Worm (Caenorhabditis elegans): Measurements from ENCODE around the gene T03F6.4.

T03F6.4 gene

DNA sequence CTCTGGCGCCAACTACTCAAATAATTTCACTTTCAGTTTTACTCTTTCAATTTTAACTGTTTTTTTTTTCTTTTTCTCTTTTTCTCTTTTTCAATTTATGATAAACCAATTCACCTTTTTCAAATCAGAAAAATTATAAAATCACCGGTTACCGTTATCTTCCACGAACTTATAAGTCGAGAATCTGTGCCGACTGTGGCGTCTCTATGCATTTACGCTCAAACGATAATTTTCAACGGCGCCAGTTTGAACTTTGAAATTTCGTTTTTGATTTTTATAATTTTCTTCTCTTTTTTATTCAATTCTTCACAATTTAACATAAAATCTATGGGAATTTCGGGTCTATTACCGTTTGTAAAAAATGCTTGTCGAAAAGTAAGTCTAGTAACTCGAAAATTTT lies 37.5 kb downstream of the T03F6.4 start, which contains the start of gene exo-1 (continued):
- TF ChIP-seq cebp-1 (GFP tag; IDR thresholded peaks at IDR 0.05), result no peak
- no peak for TF ChIP-seq cebp-1 (tag; optimal IDR thresholded peaks at IDR 0.05)
- no peak for TF ChIP-seq nfyb-1 (GFP tag; IDR thresholded peaks at IDR 0.05)
- TF ChIP-seq ceh-91 (GFP tag; IDR thresholded peaks at IDR 0.05), result peak; percentile 49
- TF ChIP-seq mcd-1 (GFP tag; IDR thresholded peaks at IDR 0.05), result peak; percentile 85
- TF ChIP-seq mxl-1 (tag; optimal IDR thresholded peaks at IDR 0.05), result no peak
- TF ChIP-seq tbp1 (GFP tag; optimal IDR thresholded peaks at IDR 0.05), result peak; percentile 31
- peak; percentile 95 for TF ChIP-seq F23B12.7 (tag; optimal IDR thresholded peaks at IDR 0.05; ENCODE audit: insufficient read depth)
- no peak for TF ChIP-seq ekl-4 (GFP tag; IDR thresholded peaks at IDR 0.05)
- TF ChIP-seq nhr-90 (tag; optimal IDR thresholded peaks at IDR 0.05), result no peak
- TF ChIP-seq unc-130 (GFP tag; optimal IDR thresholded peaks at IDR 0.05), result peak; percentile 53
- no peak for TF ChIP-seq athp-1 (tag; optimal IDR thresholded peaks at IDR 0.05)
- no peak for TF ChIP-seq xnd-1 (tag; optimal IDR thresholded peaks at IDR 0.05)
- no peak for TF ChIP-seq F22D6.2 (tag; optimal IDR thresholded peaks at IDR 0.05)
- TF ChIP-seq bed-1 (GFP tag; IDR thresholded peaks at IDR 0.05), result no peak
- no peak for TF ChIP-seq F10E7.11 (tag; optimal IDR thresholded peaks at IDR 0.05)
- TF ChIP-seq lsl-1 (GFP tag; optimal IDR thresholded peaks at IDR 0.05), result peak; percentile 44
- no peak for TF ChIP-seq fkh-3 (tag; optimal IDR thresholded peaks at IDR 0.05)
- no peak for TF ChIP-seq let-526 (GFP tag; IDR thresholded peaks at IDR 0.05)
- peak; percentile 41 for TF ChIP-seq ztf-18 (tag; optimal IDR thresholded peaks at IDR 0.05)
- TF ChIP-seq egl-44 (GFP tag; IDR thresholded peaks at IDR 0.05), result no peak
- no peak for TF ChIP-seq pha-4 (tag; optimal IDR thresholded peaks at IDR 0.05)
- TF ChIP-seq attf-5 (GFP tag; optimal IDR thresholded peaks at IDR 0.05), result peak; percentile 78
- no peak for TF ChIP-seq unc-62 (GFP tag; optimal IDR thresholded peaks at IDR 0.05)
- peak; percentile 95 for TF ChIP-seq ceh-100 (GFP tag; IDR thresholded peaks at IDR 0.05)
- no peak for TF ChIP-seq K11D2.4 (GFP tag; IDR thresholded peaks at IDR 0.05)
- TF ChIP-seq F52B5.7 (tag; optimal IDR thresholded peaks at IDR 0.05), result no peak
- no peak for TF ChIP-seq B0019.2 (GFP tag; conservative IDR thresholded peaks at IDR 0.05)
- peak; percentile 36 for TF ChIP-seq nhr-80 (tag; optimal IDR thresholded peaks at IDR 0.05)
- TF ChIP-seq snpc-1.1 (tag; optimal IDR thresholded peaks at IDR 0.05; ENCODE audit: insufficient read depth), result no peak
- TF ChIP-seq madf-6 (GFP tag; IDR thresholded peaks at IDR 0.05), result no peak
- TF ChIP-seq nhr-27 (tag; optimal IDR thresholded peaks at IDR 0.05), result no peak
- TF ChIP-seq D2030.7 (GFP tag; IDR thresholded peaks at IDR 0.05), result peak; percentile 68
- TF ChIP-seq hsf-1 (GFP tag; IDR thresholded peaks at IDR 0.05), result no peak
- no peak for TF ChIP-seq egl-18 (GFP tag; IDR thresholded peaks at IDR 0.05)
- no peak for TF ChIP-seq nfya-1 (tag; optimal IDR thresholded peaks at IDR 0.05; ENCODE audit: borderline replicate concordance, insufficient read depth)
- TF ChIP-seq Y53F4B.3 (GFP tag; IDR thresholded peaks at IDR 0.05), result no peak
- no peak for TF ChIP-seq F49E8.2 (tag; optimal IDR thresholded peaks at IDR 0.05; ENCODE audit: insufficient read depth)
- 0 out of 2 replicates have a peak, but pooled peaks have one; percentile 30 for TF ChIP-seq dox-1 (GFP tag; IDR thresholded peaks at IDR 0.05)
- TF ChIP-seq snpc-3.4 (tag; optimal IDR thresholded peaks at IDR 0.05), result peak; percentile 17
- no peak for TF ChIP-seq rec-8 (tag; optimal IDR thresholded peaks at IDR 0.05)
- TF ChIP-seq let-607 (tag; optimal IDR thresholded peaks at IDR 0.05), result no peak
- no peak for TF ChIP-seq ZK185.1 (tag; optimal IDR thresholded peaks at IDR 0.05; ENCODE audit: poor library complexity, severe bottlenecking)
- no peak for TF ChIP-seq lin-26 (GFP tag; IDR thresholded peaks at IDR 0.05)
- TF ChIP-seq ceh-79 (tag; optimal IDR thresholded peaks at IDR 0.05), result no peak
- no peak for TF ChIP-seq Y67H2A.10 (GFP tag; conservative IDR thresholded peaks at IDR 0.05)
- no peak for TF ChIP-seq Y95B8A.8 (GFP tag; IDR thresholded peaks at IDR 0.05)

All from whole organism, young adult.